Worm (Caenorhabditis elegans): ENCODE data around the gene sqv-3.

- TF ChIP-seq lin-39 (tag; optimal IDR thresholded peaks at IDR 0.05): no peak
- TF ChIP-seq pqm-1 (tag; optimal IDR thresholded peaks at IDR 0.05): no peak
- TF ChIP-seq nhr-23 (tag; optimal IDR thresholded peaks at IDR 0.05): peak; percentile 2
- TF ChIP-seq elt-3 (tag; optimal IDR thresholded peaks at IDR 0.05): no peak
- TF ChIP-seq pha-4 (tag; optimal IDR thresholded peaks at IDR 0.05): peak; percentile 69
- no peak for TF ChIP-seq unc-39 (tag; optimal IDR thresholded peaks at IDR 0.05)
- TF ChIP-seq nhr-11 (tag; optimal IDR thresholded peaks at IDR 0.05): no peak
- no peak for TF ChIP-seq skn-1 (tag; optimal IDR thresholded peaks at IDR 0.05)
- TF ChIP-seq mdl-1 (tag; optimal IDR thresholded peaks at IDR 0.05): no peak
- peak; percentile 65 for TF ChIP-seq lin-15B (tag; optimal IDR thresholded peaks at IDR 0.05)
These were observed 33.0 kb downstream of the sqv-3 start, which contains the start of the genes iff-1 and cdk-1 for ce11 chrIII:9747133-9747532.

Measured in whole organism, L3 larva.